Fruit fly (Drosophila melanogaster) whole organism, prepupa: ENCODE measurements around the gene Dus4.

Source experiments
- CG10669 ChIP-seq: fragments of 200-800 bp; sonication (Bioruptor generic); optimal IDR thresholded peaks from 3 replicates; lab custom pipeline; 2018; ENCODE audit warnings: missing biosample characterization, mild to moderate bottlenecking, missing genetic modification characterization, moderate library complexity
- CG4318 ChIP-seq: fragments of 200-800 bp; sonication (Bioruptor generic); optimal IDR thresholded peaks from 3 replicates; lab custom pipeline; 2017; ENCODE audit warnings: missing biosample characterization, mild to moderate bottlenecking, missing genetic modification characterization
- CG8319 ChIP-seq: fragments of 200-800 bp; sonication (Bioruptor generic); optimal IDR thresholded peaks from 3 replicates; lab custom pipeline; 2016; ENCODE audit warnings: missing biosample characterization, missing genetic modification characterization
- Hr38 ChIP-seq: sonication (Bioruptor generic); optimal IDR thresholded peaks from 2 replicates; lab custom pipeline; 2016; ENCODE audit warnings: missing biosample characterization, missing genetic modification characterization
- Sox102F ChIP-seq: fragments of 200-800 bp; sonication (Bioruptor generic); optimal IDR thresholded peaks from 2 replicates; lab custom pipeline; 2016; ENCODE audit warnings: missing biosample characterization, mild to moderate bottlenecking, missing genetic modification characterization
- Sox14 ChIP-seq: fragments of 200-800 bp; sonication (Bioruptor generic); optimal IDR thresholded peaks from 3 replicates; lab custom pipeline; 2016; ENCODE audit warnings: missing biosample characterization, missing genetic modification characterization
- Sox15 ChIP-seq: fragments of 200-800 bp; sonication (Bioruptor generic); optimal IDR thresholded peaks from 3 replicates; lab custom pipeline; 2016; ENCODE audit warnings: missing biosample characterization, missing genetic modification characterization
- acj6 ChIP-seq: fragments of 200-800 bp; sonication (Bioruptor generic); optimal IDR thresholded peaks from 3 replicates; lab custom pipeline; 2016; ENCODE audit warnings: missing biosample characterization, missing genetic modification characterization

dm6 chr2L:19034213-19034929 lies 28.7 kb upstream of the Dus4 start, which contains the start of the genes mib2 and CG31800:
- no peak for TF ChIP-seq Sox15 (GFP tag; lab: Kevin White, UChicago)
- TF ChIP-seq CG4318, result no peak
- TF ChIP-seq CG8319, result no peak
- no peak for TF ChIP-seq Sox102F (GFP tag; lab: Kevin White, UChicago)
- no peak for TF ChIP-seq Sox14
- no peak for TF ChIP-seq Hr38 (GFP tag; lab: Kevin White, UChicago)
- TF ChIP-seq acj6 (GFP tag; lab: Kevin White, UChicago), result peak; percentile 3
- TF ChIP-seq CG10669 (GFP tag; lab: Kevin White, UChicago), result no peak
